Fruit fly (Drosophila melanogaster) whole organism, embryonic: ENCODE data around the gene CG15186.

ENCODE experiments used
- ATbp ChIP-seq: fragments of 200-800 bp; sonication (Bioruptor generic); optimal IDR thresholded peaks from 2 replicates; lab custom pipeline; 2017; ENCODE audit warnings: missing biosample characterization, mild to moderate bottlenecking, missing genetic modification characterization, missing genetic modification reagents
- CG10147 ChIP-seq: fragments of 200-800 bp; sonication (Bioruptor generic); optimal IDR thresholded peaks from 2 replicates; lab custom pipeline; 2019; ENCODE audit warnings: missing biosample characterization, mild to moderate bottlenecking, missing genetic modification characterization, moderate library complexity
- CG11085 ChIP-seq: fragments of 200-800 bp; sonication (Bioruptor generic); IDR thresholded peaks from 2 replicates; pipeline ENCODE4 v1.3.6; 2022; ENCODE audit warnings: missing biosample characterization, missing genetic modification characterization
- CG12071 ChIP-seq: fragments of 200-800 bp; sonication (Bioruptor generic); optimal IDR thresholded peaks from 3 replicates; lab custom pipeline; 2018; ENCODE audit warnings: missing biosample characterization, mild to moderate bottlenecking, missing genetic modification characterization
- CG12659 ChIP-seq: fragments of 200-800 bp; sonication (Bioruptor generic); optimal IDR thresholded peaks from 3 replicates; lab custom pipeline; 2017; ENCODE audit warnings: mild to moderate bottlenecking, missing biosample characterization, missing genetic modification reagents, missing genetic modification characterization
- CG13123 ChIP-seq: fragments of 200-800 bp; sonication (Bioruptor generic); optimal IDR thresholded peaks from 2 replicates; lab custom pipeline; 2016; ENCODE audit warnings: missing biosample characterization, missing genetic modification characterization
- CG13624 ChIP-seq: fragments of 200-800 bp; sonication (Bioruptor generic); optimal IDR thresholded peaks from 2 replicates; lab custom pipeline; 2016; ENCODE audit warnings: missing biosample characterization, missing genetic modification characterization
- CG1602 ChIP-seq: fragments of 200-800 bp; sonication (Bioruptor generic); optimal IDR thresholded peaks from 3 replicates; lab custom pipeline; 2016; ENCODE audit warnings: missing biosample characterization, missing genetic modification characterization
- CG1603 ChIP-seq: fragments of 200-800 bp; sonication (Bioruptor generic); optimal IDR thresholded peaks from 2 replicates; lab custom pipeline; 2019; ENCODE audit warnings: missing biosample characterization, mild to moderate bottlenecking, missing genetic modification characterization, moderate library complexity
- CG1647 ChIP-seq: fragments of 200-800 bp; sonication (Bioruptor generic); optimal IDR thresholded peaks from 3 replicates; lab custom pipeline; 2016; ENCODE audit warnings: missing biosample characterization, missing genetic modification characterization
- CG2202 ChIP-seq: fragments of 200-800 bp; sonication (Bioruptor generic); optimal IDR thresholded peaks from 2 replicates; lab custom pipeline; 2018; ENCODE audit warnings: missing biosample characterization, mild to moderate bottlenecking, missing genetic modification characterization
- CG30431 ChIP-seq: fragments of 200-800 bp; sonication (Bioruptor generic); optimal IDR thresholded peaks from 2 replicates; lab custom pipeline; 2017; ENCODE audit warnings: missing biosample characterization, missing genetic modification characterization
- CG31365 ChIP-seq: fragments of 200-800 bp; sonication (Bioruptor generic); optimal IDR thresholded peaks from 2 replicates; lab custom pipeline; 2018; ENCODE audit warnings: missing biosample characterization, mild to moderate bottlenecking, missing genetic modification characterization
- CG34422 ChIP-seq: fragments of 200-800 bp; sonication (Bioruptor generic); IDR thresholded peaks from 3 replicates; pipeline ENCODE4 v1.3.6; 2022; ENCODE audit warnings: missing biosample characterization, missing genetic modification characterization
- CG4617 ChIP-seq: fragments of 200-800 bp; sonication (Bioruptor generic); optimal IDR thresholded peaks from 3 replicates; lab custom pipeline; 2016; ENCODE audit warnings: missing biosample characterization, missing genetic modification characterization, borderline replicate concordance
- CG7271 ChIP-seq: fragments of 200-800 bp; sonication (Bioruptor generic); optimal IDR thresholded peaks from 2 replicates; lab custom pipeline; 2018; ENCODE audit warnings: missing biosample characterization, mild to moderate bottlenecking, missing genetic modification characterization, moderate library complexity
- CG8944 ChIP-seq: fragments of 200-800 bp; sonication (Bioruptor generic); optimal IDR thresholded peaks from 3 replicates; lab custom pipeline; 2016; ENCODE audit warnings: missing biosample characterization, missing genetic modification characterization
- CHES-1-like ChIP-seq: fragments of 200-800 bp; sonication (Bioruptor generic); optimal IDR thresholded peaks from 2 replicates; lab custom pipeline; 2016; ENCODE audit warnings: missing biosample characterization, missing genetic modification characterization
- CkIIα-i1 ChIP-seq: fragments of 200-800 bp; sonication (Bioruptor generic); IDR thresholded peaks from 2 replicates; pipeline ENCODE4 v1.3.6; 2022; ENCODE audit warnings: missing biosample characterization, missing genetic modification characterization
- CrebB ChIP-seq: fragments of 200-800 bp; sonication (Bioruptor generic); optimal IDR thresholded peaks from 3 replicates; lab custom pipeline; 2018; ENCODE audit warnings: missing biosample characterization, mild to moderate bottlenecking, missing genetic modification characterization
- Dref ChIP-seq: fragments of 200-800 bp; sonication (Bioruptor generic); IDR thresholded peaks from 2 replicates; pipeline ENCODE4 v1.3.6; 2022; ENCODE audit warnings: missing biosample characterization, missing genetic modification characterization
- HLH3B ChIP-seq: fragments of 200-800 bp; sonication (Bioruptor generic); IDR thresholded peaks from 2 replicates; pipeline ENCODE4 v1.3.6; 2022; ENCODE audit warnings: missing biosample characterization, missing genetic modification characterization
- Hey ChIP-seq: fragments of 200-800 bp; sonication (Bioruptor generic); optimal IDR thresholded peaks from 3 replicates; lab custom pipeline; 2018; ENCODE audit warnings: missing biosample characterization, mild to moderate bottlenecking, missing genetic modification characterization
- HmgZ ChIP-seq: fragments of 200-800 bp; sonication (Bioruptor generic); optimal IDR thresholded peaks from 2 replicates; lab custom pipeline; 2018; ENCODE audit warnings: missing biosample characterization, mild to moderate bottlenecking, missing genetic modification characterization
- Hr3 ChIP-seq: fragments of 200-800 bp; sonication (Bioruptor generic); optimal IDR thresholded peaks from 3 replicates; lab custom pipeline; 2016; ENCODE audit warnings: missing biosample characterization, missing genetic modification characterization
- Mrtf ChIP-seq: fragments of 200-800 bp; sonication (Bioruptor generic); IDR thresholded peaks from 3 replicates; pipeline ENCODE4 v1.3.6; 2022; ENCODE audit warnings: missing biosample characterization, missing genetic modification characterization
- Myb ChIP-seq: fragments of 200-800 bp; sonication (Bioruptor generic); optimal IDR thresholded peaks from 2 replicates; lab custom pipeline; 2016; ENCODE audit warnings: missing biosample characterization, missing genetic modification characterization
- NC2β ChIP-seq: fragments of 200-800 bp; sonication (Bioruptor generic); optimal IDR thresholded peaks from 2 replicates; lab custom pipeline; 2016; ENCODE audit warnings: missing biosample characterization, missing genetic modification characterization
- Nf-YB ChIP-seq: fragments of 200-800 bp; sonication (Bioruptor generic); optimal IDR thresholded peaks from 3 replicates; lab custom pipeline; 2019; ENCODE audit warnings: missing biosample characterization, mild to moderate bottlenecking, missing genetic modification characterization, moderate library complexity
- Ptx1 ChIP-seq: fragments of 200-800 bp; sonication (Bioruptor generic); IDR thresholded peaks from 2 replicates; pipeline ENCODE4 v1.3.6; 2022; ENCODE audit warnings: missing biosample characterization, missing genetic modification characterization
- Xrp1 ChIP-seq: fragments of 200-800 bp; sonication (Bioruptor generic); IDR thresholded peaks from 2 replicates; pipeline ENCODE4 v1.3.6; 2022; ENCODE audit warnings: missing biosample characterization, missing genetic modification characterization
- cato ChIP-seq: fragments of 200-800 bp; sonication (Bioruptor generic); optimal IDR thresholded peaks from 2 replicates; lab custom pipeline; 2016; ENCODE audit warnings: missing biosample characterization, missing genetic modification characterization, borderline replicate concordance
- dan ChIP-seq: fragments of 200-800 bp; sonication (Bioruptor generic); IDR thresholded peaks from 2 replicates; pipeline ENCODE4 v1.3.6; 2022; ENCODE audit warnings: missing biosample characterization, missing genetic modification characterization
- dmrt11E ChIP-seq: fragments of 200-800 bp; sonication (Bioruptor generic); optimal IDR thresholded peaks from 3 replicates; lab custom pipeline; 2018; ENCODE audit warnings: missing biosample characterization, mild to moderate bottlenecking, missing genetic modification characterization, moderate library complexity
- dpn ChIP-seq, 2 experiments: fragments of 200-800 bp; sonication (Bioruptor generic); optimal IDR thresholded peaks; 3 replicates each; lab custom pipeline; 2016; ENCODE audit warnings: missing biosample characterization in 2 of 2, missing genetic modification characterization in 2 of 2
- emc ChIP-seq: fragments of 200-800 bp; sonication (Bioruptor generic); optimal IDR thresholded peaks from 2 replicates; lab custom pipeline; 2016; ENCODE audit warnings: missing biosample characterization, missing genetic modification characterization
- ems ChIP-seq: fragments of 200-800 bp; sonication (Bioruptor generic); optimal IDR thresholded peaks from 3 replicates; lab custom pipeline; 2016; ENCODE audit warnings: missing biosample characterization, missing genetic modification characterization
- eyg ChIP-seq: fragments of 200-800 bp; sonication (Bioruptor generic); optimal IDR thresholded peaks from 3 replicates; lab custom pipeline; 2016; ENCODE audit warnings: missing biosample characterization, missing genetic modification characterization
- gce ChIP-seq: fragments of 200-800 bp; sonication (Bioruptor generic); IDR thresholded peaks from 3 replicates; pipeline ENCODE4 v1.3.6; 2022; ENCODE audit warnings: missing biosample characterization, missing genetic modification characterization
- gt ChIP-seq: fragments of 200-800 bp; sonication (Bioruptor generic); IDR thresholded peaks from 2 replicates; pipeline ENCODE4 v1.3.6; 2022; ENCODE audit warnings: missing biosample characterization, missing genetic modification characterization
- ken ChIP-seq: fragments of 200-800 bp; sonication (Bioruptor generic); IDR thresholded peaks from 3 replicates; pipeline ENCODE4 v1.3.6; 2022; ENCODE audit warnings: missing biosample characterization, missing genetic modification characterization
- odd ChIP-seq: fragments of 200-800 bp; sonication (Bioruptor generic); optimal IDR thresholded peaks from 2 replicates; lab custom pipeline; 2017; ENCODE audit warnings: missing biosample characterization, mild to moderate bottlenecking, missing genetic modification characterization
- onecut ChIP-seq: fragments of 200-800 bp; sonication (Bioruptor generic); IDR thresholded peaks from 2 replicates; pipeline ENCODE4 v1.3.6; 2022; ENCODE audit warnings: missing biosample characterization, missing genetic modification characterization
- pum ChIP-seq: fragments of 200-800 bp; sonication (Bioruptor generic); optimal IDR thresholded peaks from 2 replicates; lab custom pipeline; 2016; ENCODE audit warnings: missing biosample characterization, missing genetic modification characterization
- run ChIP-seq: fragments of 200-800 bp; sonication (Bioruptor generic); optimal IDR thresholded peaks from 3 replicates; lab custom pipeline; 2018; ENCODE audit warnings: missing biosample characterization, mild to moderate bottlenecking, missing genetic modification characterization
- sc ChIP-seq, 3 experiments: fragments of >200 bp in 2 of 3; fragments of 200-800 bp in 1 of 3; sonication (Bioruptor generic) in 1 of 3; optimal IDR thresholded peaks; 2 replicates in 2 of 3; 3 replicates in 1 of 3; lab custom pipeline; 2017; ENCODE audit warnings: mild to moderate bottlenecking in 1 of 3, missing biosample characterization in 1 of 3, missing genetic modification characterization in 1 of 3, missing genetic modification reagents in 1 of 3
- tgo ChIP-seq: fragments of 200-800 bp; sonication (Bioruptor generic); IDR thresholded peaks from 3 replicates; pipeline ENCODE4 v1.3.6; 2022; ENCODE audit warnings: missing biosample characterization, missing genetic modification characterization
- twi ChIP-seq: fragments of 200-800 bp; optimal IDR thresholded peaks from 2 replicates; lab custom pipeline; 2019; ENCODE audit warnings: missing biosample characterization, mild to moderate bottlenecking, missing genetic modification characterization, moderate library complexity
- usp ChIP-seq: fragments of >200 bp; optimal IDR thresholded peaks from 2 replicates; lab custom pipeline; 2017; ENCODE audit warnings: missing biosample characterization, missing genetic modification characterization
- vfl ChIP-seq: fragments of 200-800 bp; sonication (Bioruptor generic); optimal IDR thresholded peaks from 2 replicates; lab custom pipeline; 2016; ENCODE audit warnings: missing biosample characterization, missing genetic modification characterization
- z ChIP-seq: fragments of 200-800 bp; sonication (Bioruptor generic); IDR thresholded peaks from 3 replicates; pipeline ENCODE4 v1.3.6; 2022; ENCODE audit warnings: missing biosample characterization, missing genetic modification characterization
- zf30C ChIP-seq: fragments of 200-800 bp; sonication (Bioruptor generic); optimal IDR thresholded peaks from 3 replicates; lab custom pipeline; 2018; ENCODE audit warnings: missing biosample characterization, mild to moderate bottlenecking, missing genetic modification characterization

CG15186 gene

DNA sequence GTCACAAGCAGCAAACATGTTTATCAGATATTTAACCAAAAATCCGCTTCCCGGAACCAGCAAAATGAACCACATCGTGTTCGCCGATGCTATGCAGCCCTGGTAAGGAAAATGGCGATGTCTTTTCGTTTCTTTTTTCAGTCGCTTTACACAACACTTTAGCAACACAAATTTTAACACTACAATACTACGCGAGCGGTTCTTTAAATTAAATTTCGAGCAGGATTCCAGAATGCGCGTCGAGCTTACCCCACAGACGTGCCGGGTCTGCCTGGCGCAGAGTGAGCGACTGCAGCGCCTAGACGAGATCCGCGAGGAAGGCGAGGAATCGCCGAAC lies 21.1 kb upstream of the CG15186 start, which contains the start of gene Zif (continued):
- TF ChIP-seq sc (optimal IDR thresholded peaks at IDR 0.05; lab: Kevin White, UChicago) (no peak), sc (GFP tag; optimal IDR thresholded peaks at IDR 0.05; lab: Kevin White, UChicago) (no peak), Hey (tag; lab: Kevin White, UChicago) (no peak), CG31365 (tag; lab: Kevin White, UChicago) (no peak), ems (peak; percentile 45), Dref (GFP tag; lab: Robert Waterston, UW) (peak; percentile 54), twi (tag; lab: Kevin White, UChicago) (peak; percentile 4), gce (GFP tag; lab: Robert Waterston, UW) (no peak), Xrp1 (GFP tag; lab: Robert Waterston, UW) (peak; percentile 58), CG8944 (peak; percentile 71), Myb (GFP tag; lab: Kevin White, UChicago) (peak; percentile 69), vfl (peak; percentile 38), usp (GFP tag; lab: Kevin White, UChicago) (no peak), CG12071 (GFP tag; lab: Kevin White, UChicago) (no peak), Ptx1 (GFP tag; lab: Robert Waterston, UW) (0 out of 2 replicates have a peak, but pooled peaks have one; percentile 24), onecut (no peak), CrebB (tag; lab: Kevin White, UChicago) (peak; percentile 7), emc (GFP tag; lab: Kevin White, UChicago) (no peak), eyg (GFP tag; lab: Kevin White, UChicago) (no peak), zf30C (no peak), Hr3 (GFP tag; lab: Kevin White, UChicago) (peak; percentile 33), CG11085 (GFP tag; lab: Robert Waterston, UW) (peak; percentile 56), tgo (no peak), dpn (GFP tag; optimal IDR thresholded peaks at IDR 0.05; lab: Kevin White, UChicago) (peak; percentile 39 to 44), CG30431 (GFP tag; lab: Kevin White, UChicago) (peak; percentile 37), CG12659 (GFP tag; lab: Kevin White, UChicago) (peak; percentile 51), CG13624 (GFP tag; lab: Kevin White, UChicago) (peak; percentile 46), HmgZ (peak; percentile 67), dan (GFP tag; lab: Robert Waterston, UW) (no peak), NC2β (no peak), gt (GFP tag; lab: Robert Waterston, UW) (no peak), HLH3B (0 out of 2 replicates have a peak, but pooled peaks have one; percentile 20), CG2202 (tag; lab: Kevin White, UChicago) (no peak), z (no peak), Nf-YB (no peak), odd (GFP tag; lab: Kevin White, UChicago) (no peak), CG1647 (peak; percentile 42), CG10147 (GFP tag; lab: Kevin White, UChicago) (no peak), CkIIα-i1 (GFP tag; lab: Robert Waterston, UW) (no peak), CHES-1-like (GFP tag; lab: Kevin White, UChicago) (peak; percentile 14), CG13123 (GFP tag; lab: Kevin White, UChicago) (no peak), run (tag; lab: Kevin White, UChicago) (no peak), CG7271 (no peak), CG4617 (GFP tag; lab: Kevin White, UChicago) (peak; percentile 53), ken (GFP tag; lab: Robert Waterston, UW) (peak; percentile 76; the same call in 2 of the 3 replicates), CG1602 (GFP tag; lab: Kevin White, UChicago) (peak; percentile 21), ATbp (no peak), dmrt11E (peak; percentile 12), Mrtf (GFP tag; lab: Robert Waterston, UW) (0 out of 3 replicates have a peak, but pooled peaks have one; percentile 31), pum (GFP tag; lab: Kevin White, UChicago) (peak; percentile 35), CG1603 (tag; lab: Kevin White, UChicago) (peak; percentile 76), cato (GFP tag; lab: Kevin White, UChicago) (no peak), CG34422 (GFP tag; lab: Robert Waterston, UW) (peak; percentile 39; the same call in 1 of the 3 replicates)
